Worm (Caenorhabditis elegans): ENCODE data around the gene rabn-5.

rabn-5 gene

ce11 chrIII:5864270-5864669 is at the start of gene rabn-5:
Gene rabn-5 (plus strand): TSS chrIII:5864553.
- TF ChIP-seq tbx-11 (GFP tag; IDR thresholded peaks at IDR 0.05) (no peak), ceh-13 (GFP tag; optimal IDR thresholded peaks at IDR 0.05) (no peak), ceh-36 (tag; optimal IDR thresholded peaks at IDR 0.05) (no peak), sea-1 (GFP tag; conservative IDR thresholded peaks at IDR 0.05) (no peak), F13C5.2 (tag; optimal IDR thresholded peaks at IDR 0.05) (no peak), tra-4 (tag; optimal IDR thresholded peaks at IDR 0.05) (no peak), pes-1 (GFP tag; IDR thresholded peaks at IDR 0.05) (no peak), hmbx-1 (tag; optimal IDR thresholded peaks at IDR 0.05) (no peak), hnd-1 (tag; optimal IDR thresholded peaks at IDR 0.05) (no peak), hmg-4 (GFP tag; optimal IDR thresholded peaks at IDR 0.05) (no peak), B0310.2 (tag; optimal IDR thresholded peaks at IDR 0.05) (no peak), flt-1 (GFP tag; IDR thresholded peaks at IDR 0.05) (no peak), ama-1 (optimal IDR thresholded peaks at IDR 0.05) (no peak)

ce11 chrIII:5814799-5815198 is 49.6 kb upstream of the rabn-5 start, which contains the start of gene R12B2.7:
Gene R12B2.7 (plus strand): TSS chrIII:5815045.
- TF ChIP-seq pes-1 (GFP tag; IDR thresholded peaks at IDR 0.05) = no peak
- no peak for TF ChIP-seq ceh-36 (tag; optimal IDR thresholded peaks at IDR 0.05)
- TF ChIP-seq tbx-37 (GFP tag; conservative IDR thresholded peaks at IDR 0.05) = no peak
- TF ChIP-seq B0310.2 (tag; optimal IDR thresholded peaks at IDR 0.05) = no peak
- no peak for TF ChIP-seq tra-4 (tag; optimal IDR thresholded peaks at IDR 0.05)
- TF ChIP-seq F13C5.2 (tag; optimal IDR thresholded peaks at IDR 0.05) = no peak
- no peak for TF ChIP-seq aly-1 (tag; optimal IDR thresholded peaks at IDR 0.05)
- no peak for TF ChIP-seq hmg-4 (GFP tag; optimal IDR thresholded peaks at IDR 0.05)
- TF ChIP-seq ceh-13 (GFP tag; optimal IDR thresholded peaks at IDR 0.05) = no peak
- no peak for TF ChIP-seq hmbx-1 (tag; optimal IDR thresholded peaks at IDR 0.05)
- TF ChIP-seq ama-1 (optimal IDR thresholded peaks at IDR 0.05) = no peak
- TF ChIP-seq tbx-11 (GFP tag; IDR thresholded peaks at IDR 0.05) = no peak
- TF ChIP-seq hnd-1 (tag; optimal IDR thresholded peaks at IDR 0.05) = no peak
- TF ChIP-seq sea-1 (GFP tag; conservative IDR thresholded peaks at IDR 0.05) = no peak
- TF ChIP-seq scrt-1 (GFP tag; IDR thresholded peaks at IDR 0.05) = no peak
- TF ChIP-seq flt-1 (GFP tag; IDR thresholded peaks at IDR 0.05) = no peak

ce11 chrIII:5815932-5816331 is 48.4 kb upstream of the rabn-5 start, which contains the start of gene sma-4:
Gene sma-4 (plus strand): TSS chrIII:5816232.
- TF ChIP-seq F13C5.2 (tag; optimal IDR thresholded peaks at IDR 0.05) (no peak), tbx-11 (GFP tag; IDR thresholded peaks at IDR 0.05) (no peak), aly-1 (tag; optimal IDR thresholded peaks at IDR 0.05) (no peak), ets-7 (tag; optimal IDR thresholded peaks at IDR 0.05) (no peak), scrt-1 (GFP tag; IDR thresholded peaks at IDR 0.05) (no peak), pes-1 (GFP tag; IDR thresholded peaks at IDR 0.05) (no peak), B0310.2 (tag; optimal IDR thresholded peaks at IDR 0.05) (no peak), ceh-36 (tag; optimal IDR thresholded peaks at IDR 0.05) (no peak), tbx-37 (GFP tag; conservative IDR thresholded peaks at IDR 0.05) (no peak), ceh-13 (GFP tag; optimal IDR thresholded peaks at IDR 0.05) (no peak), sea-1 (GFP tag; conservative IDR thresholded peaks at IDR 0.05) (no peak), hmbx-1 (tag; optimal IDR thresholded peaks at IDR 0.05) (no peak), ama-1 (optimal IDR thresholded peaks at IDR 0.05) (no peak), flt-1 (GFP tag; IDR thresholded peaks at IDR 0.05) (no peak), tra-4 (tag; optimal IDR thresholded peaks at IDR 0.05) (no peak)

ce11 chrIII:5822816-5823215 is 41.5 kb upstream of the rabn-5 start:
- TF ChIP-seq hmbx-1 (tag; optimal IDR thresholded peaks at IDR 0.05) (no peak), flt-1 (GFP tag; IDR thresholded peaks at IDR 0.05) (no peak), ama-1 (optimal IDR thresholded peaks at IDR 0.05) (no peak), tra-4 (tag; optimal IDR thresholded peaks at IDR 0.05) (no peak), ets-7 (tag; optimal IDR thresholded peaks at IDR 0.05) (no peak), sea-1 (GFP tag; conservative IDR thresholded peaks at IDR 0.05) (no peak), ceh-36 (tag; optimal IDR thresholded peaks at IDR 0.05) (no peak), aly-1 (tag; optimal IDR thresholded peaks at IDR 0.05) (no peak), hnd-1 (tag; optimal IDR thresholded peaks at IDR 0.05) (no peak), tbx-37 (GFP tag; conservative IDR thresholded peaks at IDR 0.05) (no peak), F13C5.2 (tag; optimal IDR thresholded peaks at IDR 0.05) (no peak), tbx-11 (GFP tag; IDR thresholded peaks at IDR 0.05) (no peak), B0310.2 (tag; optimal IDR thresholded peaks at IDR 0.05) (no peak), ceh-13 (GFP tag; optimal IDR thresholded peaks at IDR 0.05) (no peak)

- TF ChIP-seq hnd-1 (tag; optimal IDR thresholded peaks at IDR 0.05) (no peak), pes-1 (GFP tag; IDR thresholded peaks at IDR 0.05) (no peak), tra-4 (tag; optimal IDR thresholded peaks at IDR 0.05) (no peak), ceh-36 (tag; optimal IDR thresholded peaks at IDR 0.05) (no peak), F13C5.2 (tag; optimal IDR thresholded peaks at IDR 0.05) (no peak), hmg-4 (GFP tag; optimal IDR thresholded peaks at IDR 0.05) (no peak), ets-7 (tag; optimal IDR thresholded peaks at IDR 0.05) (no peak), tbx-11 (GFP tag; IDR thresholded peaks at IDR 0.05) (no peak), ceh-13 (GFP tag; optimal IDR thresholded peaks at IDR 0.05) (no peak), hmbx-1 (tag; optimal IDR thresholded peaks at IDR 0.05) (no peak), sea-1 (GFP tag; conservative IDR thresholded peaks at IDR 0.05) (no peak), B0310.2 (tag; optimal IDR thresholded peaks at IDR 0.05) (no peak), scrt-1 (GFP tag; IDR thresholded peaks at IDR 0.05) (no peak), ama-1 (optimal IDR thresholded peaks at IDR 0.05) (no peak)
These were observed 40.7 kb upstream of the rabn-5 start, which contains the start of gene R12B2.8 for ce11 chrIII:5823617-5824016. Gene R12B2.8 (plus strand): TSS chrIII:5823917.

ce11 chrIII:5824450-5824972 is 39.8 kb upstream of the rabn-5 start:
- no peak for TF ChIP-seq ceh-36 (tag; optimal IDR thresholded peaks at IDR 0.05)
- TF ChIP-seq ets-7 (tag; optimal IDR thresholded peaks at IDR 0.05) = no peak
- TF ChIP-seq tra-4 (tag; optimal IDR thresholded peaks at IDR 0.05) = no peak
- TF ChIP-seq ama-1 (optimal IDR thresholded peaks at IDR 0.05) = no peak
- no peak for TF ChIP-seq pes-1 (GFP tag; IDR thresholded peaks at IDR 0.05)
- no peak for TF ChIP-seq sea-1 (GFP tag; conservative IDR thresholded peaks at IDR 0.05)
- TF ChIP-seq aly-1 (tag; optimal IDR thresholded peaks at IDR 0.05) = no peak
- TF ChIP-seq hmbx-1 (tag; optimal IDR thresholded peaks at IDR 0.05) = no peak
- no peak for TF ChIP-seq B0310.2 (tag; optimal IDR thresholded peaks at IDR 0.05)
- no peak for TF ChIP-seq F13C5.2 (tag; optimal IDR thresholded peaks at IDR 0.05)
- TF ChIP-seq flt-1 (GFP tag; IDR thresholded peaks at IDR 0.05) = no peak

ce11 chrIII:5826895-5827437 is 37.4 kb upstream of the rabn-5 start:
- TF ChIP-seq hmg-4 (GFP tag; optimal IDR thresholded peaks at IDR 0.05) (no peak), hnd-1 (tag; optimal IDR thresholded peaks at IDR 0.05) (no peak), ama-1 (optimal IDR thresholded peaks at IDR 0.05) (no peak), sea-1 (GFP tag; conservative IDR thresholded peaks at IDR 0.05) (no peak), flt-1 (GFP tag; IDR thresholded peaks at IDR 0.05) (no peak), ceh-36 (tag; optimal IDR thresholded peaks at IDR 0.05) (no peak), hmbx-1 (tag; optimal IDR thresholded peaks at IDR 0.05) (no peak), B0310.2 (tag; optimal IDR thresholded peaks at IDR 0.05) (no peak), F13C5.2 (tag; optimal IDR thresholded peaks at IDR 0.05) (no peak)

Data from whole organism, early embryonic.